Fruit fly (Drosophila melanogaster) whole organism, pupa: ENCODE data around the gene CG12194.

ENCODE experiments used
- CG8159 ChIP-seq: fragments of 200-800 bp; sonication (Bioruptor generic); optimal IDR thresholded peaks from 3 replicates; lab custom pipeline; 2018; ENCODE audit warnings: missing biosample characterization, mild to moderate bottlenecking, missing genetic modification characterization, moderate library complexity
- Snoo ChIP-seq: fragments of 200-800 bp; sonication (Bioruptor generic); optimal IDR thresholded peaks from 3 replicates; lab custom pipeline; 2017; ENCODE audit warnings: missing biosample characterization, mild to moderate bottlenecking, missing genetic modification characterization, inconsistent platforms
- rn ChIP-seq: fragments of 200-800 bp; sonication (Bioruptor generic); IDR thresholded peaks from 2 replicates; pipeline ENCODE4 v1.3.6; 2022; ENCODE audit warnings: missing biosample characterization, missing genetic modification characterization

dm6 chr2L:4865400-4865799, 27.3 kb downstream of the CG12194 start:
- TF ChIP-seq Snoo: no peak
- TF ChIP-seq CG8159 (tag; lab: Kevin White, UChicago): no peak
- no peak for TF ChIP-seq rn (GFP tag; lab: Robert Waterston, UW)
